Fruit fly (Drosophila melanogaster): ENCODE data around the gene CG6664.

The CG6664 gene

DNA sequence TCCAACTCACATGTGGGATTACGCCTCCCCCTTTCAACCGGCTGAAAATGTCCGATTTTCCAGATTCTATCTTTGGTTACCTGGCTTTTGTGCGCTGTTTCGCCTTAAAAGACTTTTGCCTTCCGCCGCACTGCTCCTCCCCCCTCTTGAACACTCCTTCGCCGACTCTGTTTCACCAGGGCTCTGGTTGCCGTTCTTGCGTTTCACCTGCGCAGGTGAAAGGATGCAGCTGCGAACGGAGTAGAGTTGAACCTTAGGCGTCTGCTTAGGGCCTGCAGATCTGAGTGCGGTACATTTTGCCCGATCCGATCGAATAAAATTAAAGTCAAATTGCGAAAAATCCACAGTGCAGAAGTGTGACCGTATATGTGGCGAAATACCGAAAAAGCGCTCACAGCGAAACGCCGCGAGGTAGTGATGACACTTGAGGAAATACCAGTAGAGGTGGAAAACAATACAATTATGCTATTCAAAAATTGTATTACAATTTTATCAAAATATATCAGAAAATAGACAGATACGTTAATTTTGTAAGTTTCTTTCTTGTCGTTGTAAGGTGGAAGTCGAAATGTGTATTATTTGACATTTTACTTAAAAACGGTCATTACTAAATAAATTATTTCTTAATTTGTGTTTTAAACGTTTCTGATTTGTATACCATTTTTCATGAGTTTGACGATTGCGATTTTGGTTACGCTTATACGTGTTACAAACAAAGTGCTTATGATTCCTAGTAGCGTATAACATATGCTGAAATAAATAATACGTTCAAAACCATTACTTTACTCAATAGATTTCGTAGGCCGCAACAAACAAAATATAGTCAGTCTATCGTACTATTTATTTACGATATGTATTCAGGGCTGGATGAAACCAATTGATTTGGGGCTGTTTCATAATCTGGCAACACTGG is at the start of gene CG6664, which contains the start of gene CG7728:
TSS of gene CG6664 (minus strand) at position 518 of the 913 bp plus-strand sequence.
TSS of gene CG7728 (plus strand) at position 874 of the 913 bp plus-strand sequence.
- TF ChIP-seq CG31627 (GFP tag; optimal IDR thresholded peaks at IDR 0.05), result peak; percentile 65
- peak; percentile 42 for TF ChIP-seq Sox15 (GFP tag; optimal IDR thresholded peaks at IDR 0.05)
- TF ChIP-seq CG7368 (GFP tag; optimal IDR thresholded peaks at IDR 0.05), result no peak
- TF ChIP-seq CG11902 (GFP tag; optimal IDR thresholded peaks at IDR 0.05), result peak; percentile 41
- peak; percentile 64 for TF ChIP-seq CG3032 (tag; optimal IDR thresholded peaks at IDR 0.05)
- TF ChIP-seq lz (GFP tag; optimal IDR thresholded peaks at IDR 0.05), result peak; percentile 71
- peak; percentile 60 for TF ChIP-seq topi (GFP tag; optimal IDR thresholded peaks at IDR 0.05)
- TF ChIP-seq CG9139 (GFP tag; optimal IDR thresholded peaks at IDR 0.05), result no peak
- TF ChIP-seq Eip78C (GFP tag), result peak; percentile 60
- TF ChIP-seq fd59A (GFP tag; optimal IDR thresholded peaks at IDR 0.05), result peak; percentile 34
- TF ChIP-seq CG6163 (GFP tag; IDR thresholded peaks at IDR 0.05), result 0 out of 3 replicates have a peak, but pooled peaks have one; percentile 47
- no peak for TF ChIP-seq CG4318 (GFP tag; optimal IDR thresholded peaks at IDR 0.05)
- no peak for TF ChIP-seq CG6854 (GFP tag; optimal IDR thresholded peaks at IDR 0.05)
- TF ChIP-seq salr (GFP tag; optimal IDR thresholded peaks at IDR 0.05), result no peak
- peak; percentile 57 for TF ChIP-seq cyc (GFP tag; optimal IDR thresholded peaks at IDR 0.05)
- TF ChIP-seq Lpt (GFP tag; optimal IDR thresholded peaks at IDR 0.05), result peak; percentile 19
- no peak for TF ChIP-seq svp (GFP tag)
- peak; percentile 6 for TF ChIP-seq Blimp-1 (GFP tag; optimal IDR thresholded peaks at IDR 0.05)
- TF ChIP-seq acj6 (GFP tag; optimal IDR thresholded peaks at IDR 0.05), result no peak
- TF ChIP-seq CG6792 (GFP tag; optimal IDR thresholded peaks at IDR 0.05), result peak; percentile 14
- TF ChIP-seq esn (GFP tag; optimal IDR thresholded peaks at IDR 0.05), result peak; percentile 67
- TF ChIP-seq dac (GFP tag; optimal IDR thresholded peaks at IDR 0.05), result peak; percentile 15
- TF ChIP-seq Ets21C (GFP tag; optimal IDR thresholded peaks at IDR 0.05), result peak; percentile 54
- peak; percentile 48 for TF ChIP-seq CG8632 (GFP tag; optimal IDR thresholded peaks at IDR 0.05)
- TF ChIP-seq CG3919 (GFP tag; optimal IDR thresholded peaks at IDR 0.05), result peak; percentile 33
- peak; percentile 99 for TF ChIP-seq fkh (GFP tag; optimal IDR thresholded peaks at IDR 0.05)
- TF ChIP-seq Sox102F (GFP tag; optimal IDR thresholded peaks at IDR 0.05), result no peak
- peak; percentile 56 for TF ChIP-seq Hr39 (GFP tag; optimal IDR thresholded peaks at IDR 0.05)
- TF ChIP-seq Sox14 (GFP tag; optimal IDR thresholded peaks at IDR 0.05), result peak; percentile 42
- TF ChIP-seq achi (GFP tag; optimal IDR thresholded peaks at IDR 0.05), result no peak
- TF ChIP-seq CG11762 (GFP tag; optimal IDR thresholded peaks at IDR 0.05; ENCODE audit: insufficient read depth), result peak; percentile 37
- no peak for TF ChIP-seq vri (GFP tag; optimal IDR thresholded peaks at IDR 0.05)

DNA sequence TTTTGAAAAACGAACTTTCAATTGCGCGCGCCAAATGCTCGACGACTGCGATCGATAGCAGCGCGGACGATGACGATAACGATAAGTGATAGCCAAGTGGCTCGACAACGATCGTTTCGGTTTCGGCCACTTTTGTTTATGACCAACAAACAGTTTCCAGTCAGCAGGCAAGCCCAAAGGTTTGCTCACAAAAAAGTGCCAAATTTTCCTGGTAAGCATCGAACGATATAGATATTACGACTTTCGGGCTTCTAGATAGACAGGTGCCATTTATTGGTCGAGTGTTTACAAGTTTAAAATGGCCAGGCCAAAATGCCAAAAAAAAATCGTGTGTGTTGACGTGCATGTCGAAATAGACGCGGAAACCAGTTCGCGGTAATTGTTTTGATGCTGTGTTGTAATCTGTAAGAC is 39.5 kb upstream of the CG6664 start, which contains the start of gene CG7724:
TSS of gene CG7724 (plus strand) at position 147 of the 411 bp plus-strand sequence.
- no peak for TF ChIP-seq Sox14 (GFP tag; optimal IDR thresholded peaks at IDR 0.05)
- no peak for TF ChIP-seq achi (GFP tag; optimal IDR thresholded peaks at IDR 0.05)
- no peak for TF ChIP-seq Blimp-1 (GFP tag; optimal IDR thresholded peaks at IDR 0.05)
- peak; percentile 26 for TF ChIP-seq vri (GFP tag; optimal IDR thresholded peaks at IDR 0.05)
- TF ChIP-seq CG10631 (GFP tag; optimal IDR thresholded peaks at IDR 0.05), result no peak
- peak; percentile 70 for TF ChIP-seq Eip78C (GFP tag)
- TF ChIP-seq svp (GFP tag), result no peak
- TF ChIP-seq ss (GFP tag; optimal IDR thresholded peaks at IDR 0.05), result peak in 1 of 2 experiments; percentile 3
- TF ChIP-seq Lpt (GFP tag; optimal IDR thresholded peaks at IDR 0.05), result no peak
- peak; percentile 19 for TF ChIP-seq dsx (GFP tag; optimal IDR thresholded peaks at IDR 0.05; ENCODE audit: poor library complexity, severe bottlenecking)
- no peak for TF ChIP-seq CG6854 (GFP tag; optimal IDR thresholded peaks at IDR 0.05)

DNA sequence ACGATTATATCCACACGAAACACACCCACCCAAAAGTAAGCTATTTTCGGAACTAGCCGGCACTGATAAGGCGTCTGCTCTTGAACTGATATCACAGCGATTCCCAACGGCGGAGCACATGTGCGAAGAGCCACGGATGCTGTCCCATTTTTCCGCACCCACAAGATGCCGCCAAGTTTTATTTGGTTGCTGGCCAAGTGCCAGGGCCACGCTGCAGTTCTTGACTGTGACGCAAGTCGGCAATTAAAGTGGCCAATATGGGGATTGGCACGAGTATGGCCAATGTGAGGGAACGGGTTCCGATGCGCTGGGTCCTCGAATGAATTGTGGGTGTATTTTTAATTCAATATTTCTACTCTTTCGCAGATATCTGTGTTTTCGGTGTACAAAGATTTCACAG is 38.0 kb upstream of the CG6664 start:
- TF ChIP-seq fd59A (GFP tag; optimal IDR thresholded peaks at IDR 0.05) (no peak), Eip78C (GFP tag) (peak; percentile 33)

Measured in whole organism, prepupa.